Fruit fly (Drosophila melanogaster) whole organism, embryonic: ENCODE measurements around the gene CG9782.

Experiments
- Atf-2 ChIP-seq: fragments of 200-800 bp; sonication (Bioruptor generic); optimal IDR thresholded peaks from 2 replicates; lab custom pipeline; 2016; ENCODE audit warnings: missing biosample characterization, missing genetic modification characterization
- Awh ChIP-seq: fragments of 200-800 bp; sonication (Bioruptor generic); IDR thresholded peaks from 2 replicates; pipeline ENCODE4, ENCODE4 v1.3.6; 2022; ENCODE audit warnings: missing biosample characterization, missing genetic modification characterization
- CG10979 ChIP-seq: fragments of 200-800 bp; sonication (Bioruptor generic); optimal IDR thresholded peaks from 2 replicates; lab custom pipeline; 2018; ENCODE audit warnings: missing biosample characterization, mild to moderate bottlenecking, missing genetic modification characterization, moderate library complexity
- CG11456 ChIP-seq: fragments of 200-800 bp; sonication (Bioruptor generic); IDR thresholded peaks from 3 replicates; pipeline ENCODE4 v1.3.6; 2022; ENCODE audit warnings: missing biosample characterization, missing genetic modification characterization
- CG12299 ChIP-seq: fragments of 200-800 bp; sonication (Bioruptor generic); optimal IDR thresholded peaks from 2 replicates; lab custom pipeline; 2018; ENCODE audit warnings: missing biosample characterization, mild to moderate bottlenecking, missing genetic modification characterization
- CG12391 ChIP-seq: fragments of 200-800 bp; sonication (Bioruptor generic); optimal IDR thresholded peaks from 3 replicates; lab custom pipeline; 2018; ENCODE audit warnings: missing biosample characterization, mild to moderate bottlenecking, missing genetic modification characterization, moderate library complexity
- CG14667 ChIP-seq: fragments of 200-800 bp; sonication (Bioruptor generic); IDR thresholded peaks from 2 replicates; pipeline ENCODE4 v1.3.6; 2022; ENCODE audit warnings: missing biosample characterization, missing genetic modification characterization
- CG14965 ChIP-seq: fragments of 200-800 bp; sonication (Bioruptor generic); optimal IDR thresholded peaks from 2 replicates; lab custom pipeline; 2016; ENCODE audit warnings: missing biosample characterization, missing genetic modification characterization, borderline replicate concordance
- CG17385 ChIP-seq: fragments of 200-800 bp; sonication (Bioruptor generic); optimal IDR thresholded peaks from 3 replicates; lab custom pipeline; 2018; ENCODE audit warnings: missing biosample characterization, mild to moderate bottlenecking, missing genetic modification characterization
- CG2199 ChIP-seq: fragments of 200-800 bp; sonication (Bioruptor generic); IDR thresholded peaks from 3 replicates; pipeline ENCODE4 v1.3.6; 2022; ENCODE audit warnings: missing biosample characterization, missing genetic modification characterization
- CG2202 ChIP-seq: fragments of 200-800 bp; sonication (Bioruptor generic); optimal IDR thresholded peaks from 2 replicates; lab custom pipeline; 2018; ENCODE audit warnings: missing biosample characterization, mild to moderate bottlenecking, missing genetic modification characterization
- CG2712 ChIP-seq: fragments of 200-800 bp; optimal IDR thresholded peaks from 3 replicates; lab custom pipeline; 2019; ENCODE audit warnings: missing biosample characterization, mild to moderate bottlenecking, missing genetic modification characterization, moderate library complexity
- CG2875 ChIP-seq: fragments of 200-800 bp; sonication (Bioruptor generic); optimal IDR thresholded peaks from 2 replicates; lab custom pipeline; 2017; ENCODE audit warnings: missing biosample characterization, mild to moderate bottlenecking, missing genetic modification characterization, missing genetic modification reagents
- CG30403 ChIP-seq: fragments of 200-800 bp; sonication (Bioruptor generic); optimal IDR thresholded peaks from 3 replicates; lab custom pipeline; 2016; ENCODE audit warnings: missing biosample characterization, missing genetic modification characterization
- CG4360 ChIP-seq: fragments of 200-800 bp; sonication (Bioruptor generic); IDR thresholded peaks from 2 replicates; pipeline ENCODE4 v1.3.6; 2022; ENCODE audit warnings: missing biosample characterization, missing genetic modification characterization
- CG5953 ChIP-seq: fragments of 200-800 bp; sonication (Bioruptor generic); IDR thresholded peaks from 2 replicates; pipeline ENCODE4 v1.3.6; 2022; ENCODE audit warnings: missing biosample characterization, missing genetic modification characterization
- CG6254 ChIP-seq: fragments of 200-800 bp; sonication (Bioruptor generic); optimal IDR thresholded peaks from 3 replicates; lab custom pipeline; 2017; ENCODE audit warnings: mild to moderate bottlenecking, missing biosample characterization, missing genetic modification reagents, missing genetic modification characterization
- CG6654 ChIP-seq: fragments of 200-800 bp; sonication (Bioruptor generic); optimal IDR thresholded peaks from 2 replicates; lab custom pipeline; 2017; ENCODE audit warnings: missing biosample characterization, mild to moderate bottlenecking, missing genetic modification characterization
- CoRest ChIP-seq: fragments of 200-800 bp; sonication (Bioruptor generic); optimal IDR thresholded peaks from 3 replicates; lab custom pipeline; 2018; ENCODE audit warnings: missing biosample characterization, mild to moderate bottlenecking, missing genetic modification characterization, moderate library complexity
- D19B ChIP-seq: fragments of 200-800 bp; sonication (Bioruptor generic); optimal IDR thresholded peaks from 2 replicates; lab custom pipeline; 2017; ENCODE audit warnings: missing biosample characterization, mild to moderate bottlenecking, missing genetic modification characterization
- Dp ChIP-seq: fragments of 200-800 bp; sonication (Bioruptor generic); optimal IDR thresholded peaks from 2 replicates; lab custom pipeline; 2018; ENCODE audit warnings: missing biosample characterization, mild to moderate bottlenecking, missing genetic modification characterization, moderate library complexity
- Eip74EF ChIP-seq, 2 experiments: fragments of 200-800 bp in 1 of 2; fragments of >200 bp in 1 of 2; sonication (Bioruptor generic) in 1 of 2; optimal IDR thresholded peaks; 2 replicates each; lab custom pipeline; 2017 to 2019; ENCODE audit warnings: missing biosample characterization in 2 of 2, missing genetic modification characterization in 2 of 2, mild to moderate bottlenecking in 1 of 2, moderate library complexity in 1 of 2
- Hr78 ChIP-seq, 2 experiments: fragments of 200-800 bp in 1 of 2; fragments of >200 bp in 1 of 2; sonication (Bioruptor generic) in 1 of 2; optimal IDR thresholded peaks; 2 replicates each; lab custom pipeline; 2017 to 2019; ENCODE audit warnings: missing biosample characterization in 2 of 2, missing genetic modification characterization in 2 of 2, mild to moderate bottlenecking in 1 of 2, moderate library complexity in 1 of 2
- Mrtf ChIP-seq: fragments of 200-800 bp; sonication (Bioruptor generic); IDR thresholded peaks from 3 replicates; pipeline ENCODE4 v1.3.6; 2022; ENCODE audit warnings: missing biosample characterization, missing genetic modification characterization
- NC2β ChIP-seq: fragments of 200-800 bp; sonication (Bioruptor generic); optimal IDR thresholded peaks from 2 replicates; lab custom pipeline; 2016; ENCODE audit warnings: missing biosample characterization, missing genetic modification characterization
- NK7.1 ChIP-seq: fragments of 200-800 bp; sonication (Bioruptor generic); optimal IDR thresholded peaks from 3 replicates; lab custom pipeline; 2016; ENCODE audit warnings: missing biosample characterization, missing genetic modification characterization
- Nf-YA ChIP-seq: fragments of 200-800 bp; sonication (Bioruptor generic); IDR thresholded peaks from 2 replicates; pipeline ENCODE4 v1.3.6; 2022; ENCODE audit warnings: missing biosample characterization, missing genetic modification characterization
- Usf ChIP-seq: fragments of 200-800 bp; sonication (Bioruptor generic); optimal IDR thresholded peaks from 2 replicates; lab custom pipeline; 2017; ENCODE audit warnings: missing genotype, missing biosample characterization, missing genetic modification characterization
- abd-A ChIP-seq: fragments of 200-800 bp; sonication (Bioruptor generic); optimal IDR thresholded peaks from 3 replicates; lab custom pipeline; 2019; ENCODE audit warnings: missing biosample characterization, mild to moderate bottlenecking, missing genetic modification characterization, moderate library complexity
- aop ChIP-seq: fragments of 200-800 bp; sonication (Bioruptor generic); IDR thresholded peaks from 2 replicates; pipeline ENCODE4 v1.3.6; 2022; ENCODE audit warnings: missing biosample characterization, missing genetic modification characterization
- ase ChIP-seq: fragments of 200-800 bp; sonication (Bioruptor generic); IDR thresholded peaks from 3 replicates; pipeline ENCODE4 v1.3.6; 2022; ENCODE audit warnings: missing biosample characterization, missing genetic modification characterization
- bbx ChIP-seq: fragments of 200-800 bp; sonication (Bioruptor generic); IDR thresholded peaks from 2 replicates; pipeline ENCODE4 v1.3.6; 2022; ENCODE audit warnings: missing biosample characterization, missing genetic modification characterization; ENCODE audit not compliant: partially characterized antibody
- bigmax ChIP-seq: fragments of 200-800 bp; sonication (Bioruptor generic); optimal IDR thresholded peaks from 2 replicates; lab custom pipeline; 2018; ENCODE audit warnings: missing biosample characterization, mild to moderate bottlenecking, missing genetic modification characterization
- eve ChIP-seq, 2 experiments: fragments of >200 bp; optimal IDR thresholded peaks; 2 replicates each; lab custom pipeline; 2017; ENCODE audit warnings: missing biosample characterization in 2 of 2, missing genetic modification characterization in 2 of 2
- gcm ChIP-seq: fragments of 200-800 bp; sonication (Bioruptor generic); optimal IDR thresholded peaks from 2 replicates; lab custom pipeline; 2019; ENCODE audit warnings: missing biosample characterization, mild to moderate bottlenecking, missing genetic modification characterization, moderate library complexity
- gcm2 ChIP-seq: fragments of 200-800 bp; sonication (Bioruptor generic); optimal IDR thresholded peaks from 2 replicates; lab custom pipeline; 2016; ENCODE audit warnings: missing biosample characterization, missing genetic modification characterization
- gro ChIP-seq: fragments of 200-800 bp; sonication (Bioruptor generic); optimal IDR thresholded peaks from 2 replicates; lab custom pipeline; 2016; ENCODE audit warnings: missing biosample characterization, missing genetic modification characterization
- hkb ChIP-seq, 2 experiments: fragments of 200-800 bp in 1 of 2; fragments of >200 bp in 1 of 2; sonication (Bioruptor generic) in 1 of 2; IDR thresholded peaks in 1 of 2; optimal IDR thresholded peaks in 1 of 2; 2 replicates each; pipeline versions ENCODE4 v1.3.6 to Lab custom; 2017 to 2022; ENCODE audit warnings: missing biosample characterization in 1 of 2, missing genetic modification characterization in 1 of 2
- nerfin-1 ChIP-seq: fragments of 200-800 bp; sonication (Bioruptor generic); optimal IDR thresholded peaks from 3 replicates; lab custom pipeline; 2019; ENCODE audit warnings: missing biosample characterization, mild to moderate bottlenecking, missing genetic modification characterization, moderate library complexity
- peb ChIP-seq: fragments of 200-800 bp; sonication (Bioruptor generic); IDR thresholded peaks from 2 replicates; pipeline ENCODE4 v1.3.6; 2022; ENCODE audit warnings: missing biosample characterization, missing genetic modification characterization
- phol ChIP-seq: fragments of 200-800 bp; sonication (Bioruptor generic); optimal IDR thresholded peaks from 3 replicates; lab custom pipeline; 2018; ENCODE audit warnings: missing biosample characterization, mild to moderate bottlenecking, missing genetic modification characterization, moderate library complexity
- scrt ChIP-seq: fragments of 200-800 bp; sonication (Bioruptor generic); optimal IDR thresholded peaks from 2 replicates; lab custom pipeline; 2018; ENCODE audit warnings: missing biosample characterization, mild to moderate bottlenecking, missing genetic modification characterization, moderate library complexity
- sna ChIP-seq: fragments of 200-800 bp; sonication (Bioruptor generic); IDR thresholded peaks from 2 replicates; pipeline ENCODE4 v1.3.6; 2022; ENCODE audit warnings: missing biosample characterization, missing genetic modification characterization; ENCODE audit not compliant: partially characterized antibody
- stwl ChIP-seq: fragments of 200-800 bp; sonication (Bioruptor generic); optimal IDR thresholded peaks from 3 replicates; lab custom pipeline; 2018; ENCODE audit warnings: missing biosample characterization, mild to moderate bottlenecking, missing genetic modification characterization, moderate library complexity
- tgo ChIP-seq: fragments of 200-800 bp; sonication (Bioruptor generic); IDR thresholded peaks from 3 replicates; pipeline ENCODE4 v1.3.6; 2022; ENCODE audit warnings: missing biosample characterization, missing genetic modification characterization
- tio ChIP-seq: fragments of 200-800 bp; sonication (Bioruptor generic); optimal IDR thresholded peaks from 2 replicates; lab custom pipeline; 2017; ENCODE audit warnings: missing biosample characterization, missing genetic modification characterization, inconsistent platforms
- tll ChIP-seq, 2 experiments: fragments of 200-800 bp in 1 of 2; fragments of >200 bp in 1 of 2; sonication (Bioruptor generic) in 1 of 2; optimal IDR thresholded peaks; 2 replicates each; lab custom pipeline; 2017 to 2019; ENCODE audit warnings: missing biosample characterization in 2 of 2, missing genetic modification characterization in 2 of 2, mild to moderate bottlenecking in 1 of 2, moderate library complexity in 1 of 2
- unpg ChIP-seq: fragments of 200-800 bp; sonication (Bioruptor generic); optimal IDR thresholded peaks from 3 replicates; lab custom pipeline; 2018; ENCODE audit warnings: missing biosample characterization, mild to moderate bottlenecking, missing genetic modification characterization, moderate library complexity
- usp ChIP-seq: fragments of >200 bp; optimal IDR thresholded peaks from 2 replicates; lab custom pipeline; 2017; ENCODE audit warnings: missing biosample characterization, missing genetic modification characterization
- vnd ChIP-seq: fragments of 200-800 bp; sonication (Bioruptor generic); IDR thresholded peaks from 3 replicates; pipeline ENCODE4 v1.3.6; 2022; ENCODE audit warnings: missing biosample characterization, missing genetic modification characterization; ENCODE audit not compliant: partially characterized antibody

The CG9782 gene

DNA sequence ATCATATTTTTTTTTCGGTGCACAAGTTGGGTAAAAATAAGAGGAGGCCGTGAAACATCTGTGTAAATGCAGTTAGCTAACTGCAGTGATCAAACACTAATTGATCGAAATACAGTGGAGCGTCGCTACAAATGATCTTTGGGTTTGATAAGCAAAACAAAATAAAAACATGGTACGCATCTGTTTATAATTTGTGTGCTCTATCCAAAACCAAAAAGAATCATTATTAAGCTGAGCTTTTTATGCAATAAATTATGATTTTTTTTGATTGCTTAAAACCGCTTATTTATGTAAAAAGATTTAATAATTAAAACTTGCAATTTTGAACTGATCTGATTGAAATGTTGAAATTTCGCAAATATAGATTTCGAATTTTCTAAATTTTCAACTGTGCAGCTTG lies 48.9 kb upstream of the CG9782 start:
- TF ChIP-seq Dp (GFP tag; lab: Kevin White, UChicago) (no peak), phol (peak; percentile 29), abd-A (no peak), CG12299 (tag; lab: Kevin White, UChicago) (no peak), CG4360 (GFP tag; lab: Robert Waterston, UW) (no peak), NK7.1 (GFP tag; lab: Kevin White, UChicago) (no peak), CG12391 (tag; lab: Kevin White, UChicago) (peak; percentile 28), CG11456 (no peak), NC2β (GFP tag; lab: Kevin White, UChicago) (no peak), CG2875 (GFP tag; lab: Kevin White, UChicago) (no peak), gcm2 (GFP tag; lab: Kevin White, UChicago) (no peak), Hr78 (GFP tag; optimal IDR thresholded peaks at IDR 0.05; lab: Kevin White, UChicago) (no peak), stwl (tag; lab: Kevin White, UChicago) (no peak), CG5953 (GFP tag; lab: Robert Waterston, UW) (no peak), CG14667 (no peak), ase (GFP tag; lab: Robert Waterston, UW) (no peak), sna (GFP tag; lab: Robert Waterston, UW) (no peak), Atf-2 (GFP tag; lab: Kevin White, UChicago) (no peak), vnd (GFP tag; lab: Robert Waterston, UW) (no peak), peb (GFP tag; lab: Robert Waterston, UW) (no peak), tll (GFP tag; optimal IDR thresholded peaks at IDR 0.05; lab: Kevin White, UChicago) (no peak), eve (GFP tag; optimal IDR thresholded peaks at IDR 0.05; lab: Kevin White, UChicago) (no peak), CG2712 (tag; lab: Kevin White, UChicago) (peak; percentile 13), bigmax (GFP tag; lab: Kevin White, UChicago) (no peak), scrt (GFP tag; lab: Kevin White, UChicago) (no peak), gro (GFP tag; lab: Kevin White, UChicago) (no peak), CG6654 (no peak), aop (GFP tag; lab: Robert Waterston, UW) (no peak), gcm (no peak), unpg (GFP tag; lab: Kevin White, UChicago) (no peak), Nf-YA (GFP tag; lab: Robert Waterston, UW) (no peak), Mrtf (GFP tag; lab: Robert Waterston, UW) (no peak), CG2199 (GFP tag; lab: Robert Waterston, UW) (no peak), CG30403 (GFP tag; lab: Kevin White, UChicago) (no peak), CG14965 (no peak), Eip74EF (GFP tag; optimal IDR thresholded peaks at IDR 0.05; lab: Kevin White, UChicago) (no peak), tio (GFP tag; lab: Kevin White, UChicago) (no peak), hkb (optimal IDR thresholded peaks at IDR 0.05; lab: Kevin White, UChicago) (no peak), hkb (GFP tag; IDR thresholded peaks at IDR 0.05; lab: Robert Waterston, UW) (no peak), CG6254 (GFP tag; lab: Kevin White, UChicago) (no peak), nerfin-1 (tag; lab: Kevin White, UChicago) (no peak), Usf (GFP tag; lab: Kevin White, UChicago) (no peak), CG2202 (tag; lab: Kevin White, UChicago) (no peak), D19B (GFP tag; lab: Kevin White, UChicago) (no peak), usp (GFP tag; lab: Kevin White, UChicago) (no peak), bbx (GFP tag; lab: Robert Waterston, UW) (no peak), CG10979 (tag; lab: Kevin White, UChicago) (no peak), tgo (no peak), CG17385 (GFP tag; lab: Kevin White, UChicago) (peak; percentile 18), Awh (GFP tag; lab: Robert Waterston, UW) (no peak), CoRest (peak; percentile 17)
